Worm (Caenorhabditis elegans): ENCODE measurements around the gene M117.4.
A peak's percentile ranks its signal among the peaks of the same experiment; 100 is the strongest.

The M117.4 gene

ce11 chrIV:11822454-11822853, 10.9 kb downstream of the M117.4 start (continued):
- no peak for TF ChIP-seq fkh-10 (GFP tag; optimal IDR thresholded peaks at IDR 0.05)

- TF ChIP-seq zfp-3 (GFP tag; conservative IDR thresholded peaks at IDR 0.05) (0 out of 2 replicates have a peak, but pooled peaks have one; percentile 38), lin-1 (GFP tag; IDR thresholded peaks at IDR 0.05) (peak; percentile 68), daf-16 (GFP tag; optimal IDR thresholded peaks at IDR 0.05) (no peak), daf-16 (tag; optimal IDR thresholded peaks at IDR 0.05) (peak; percentile 63), tag-97 (GFP tag; IDR thresholded peaks at IDR 0.05) (no peak), daf-8 (GFP tag; IDR thresholded peaks at IDR 0.05) (no peak), aly-2 (tag; optimal IDR thresholded peaks at IDR 0.05) (no peak), arid-1 (GFP tag; conservative IDR thresholded peaks at IDR 0.05) (peak; percentile 11; the same call in 1 of the 2 replicates), saeg-2 (GFP tag; IDR thresholded peaks at IDR 0.05) (0 out of 2 replicates have a peak, but pooled peaks have one; percentile 43), nhr-102 (tag; optimal IDR thresholded peaks at IDR 0.05) (peak; percentile 29), lir-3 (tag; optimal IDR thresholded peaks at IDR 0.05) (no peak), jun-1 (tag; optimal IDR thresholded peaks at IDR 0.05) (peak; percentile 3), mep-1 (tag; optimal IDR thresholded peaks at IDR 0.05) (peak; percentile 78), ZK546.5 (tag; optimal IDR thresholded peaks at IDR 0.05) (no peak), mdt-29 (GFP tag; IDR thresholded peaks at IDR 0.05) (peak; percentile 82), lsy-2 (tag; optimal IDR thresholded peaks at IDR 0.05) (peak in 1 of 2 experiments; percentile 80), ZK337.2 (GFP tag; IDR thresholded peaks at IDR 0.05) (no peak), egl-27 (tag; optimal IDR thresholded peaks at IDR 0.05) (no peak), T20F7.1 (GFP tag; optimal IDR thresholded peaks at IDR 0.05) (peak; percentile 65), ztf-7 (tag; optimal IDR thresholded peaks at IDR 0.05) (no peak), dmd-9 (GFP tag; IDR thresholded peaks at IDR 0.05) (no peak), nhr-42 (GFP tag; IDR thresholded peaks at IDR 0.05) (no peak), nhr-41 (GFP tag; IDR thresholded peaks at IDR 0.05) (no peak), ceh-20 (GFP tag; IDR thresholded peaks at IDR 0.05) (peak; percentile 76), nhr-77 (tag; optimal IDR thresholded peaks at IDR 0.05) (peak; percentile 57), mdl-1 (tag; optimal IDR thresholded peaks at IDR 0.05) (peak; percentile 54 to 94), ceh-62 (tag; optimal IDR thresholded peaks at IDR 0.05) (no peak), F37D6.2 (tag; optimal IDR thresholded peaks at IDR 0.05) (peak; percentile 43), snpc-1.2 (GFP tag; IDR thresholded peaks at IDR 0.05) (peak; percentile 59; the same call in 1 of the 2 replicates), Y48G9A.11 (GFP tag; IDR thresholded peaks at IDR 0.05) (no peak), dpl-1 (GFP tag; optimal IDR thresholded peaks at IDR 0.05) (peak; percentile 62), attf-4 (tag; optimal IDR thresholded peaks at IDR 0.05) (no peak), nhr-6 (tag; optimal IDR thresholded peaks at IDR 0.05) (peak; percentile 24), nhr-10 (tag; optimal IDR thresholded peaks at IDR 0.05) (no peak), mxl-3 (GFP tag; optimal IDR thresholded peaks at IDR 0.05) (peak; percentile 81), hlh-30 (tag; optimal IDR thresholded peaks at IDR 0.05; ENCODE audit: insufficient read depth) (peak; percentile 98), hlh-11 (tag; optimal IDR thresholded peaks at IDR 0.05) (peak; percentile 92), lin-29 (GFP tag; IDR thresholded peaks at IDR 0.05) (0 out of 2 replicates have a peak, but pooled peaks have one; percentile 7), set-16 (GFP tag; IDR thresholded peaks at IDR 0.05) (peak; percentile 65), mxl-2 (GFP tag; conservative IDR thresholded peaks at IDR 0.05) (peak; percentile 10; the same call in 1 of the 2 replicates), gei-8 (GFP tag; optimal IDR thresholded peaks at IDR 0.05) (no peak), zag-1 (tag; optimal IDR thresholded peaks at IDR 0.05) (no peak), unc-39 (tag; optimal IDR thresholded peaks at IDR 0.05) (no peak), vab-7 (GFP tag; IDR thresholded peaks at IDR 0.05) (peak; percentile 63), dve-1 (tag; optimal IDR thresholded peaks at IDR 0.05; ENCODE audit: insufficient read depth) (peak; percentile 90), rbr-2 (tag; optimal IDR thresholded peaks at IDR 0.05) (peak; percentile 67), skn-1 (tag; optimal IDR thresholded peaks at IDR 0.05) (no peak)
Observed at ce11 chrIV:11821591-11822361, 11.6 kb downstream of the M117.4 start, which contains the start of the genes par-5 and M117.3. Gene par-5, minus strand, starts transcription at chrIV:11821924. Gene M117.3, plus strand, starts transcription at chrIV:11822206.
